Fruit fly (Drosophila melanogaster) whole organism, embryonic: ENCODE data around the gene mRpL28.
A peak's percentile ranks its signal among the peaks of the same experiment; 100 is the strongest.

ENCODE experiments used
- Abd-B ChIP-seq: fragments of 200-800 bp; sonication (Bioruptor generic); optimal IDR thresholded peaks from 2 replicates; lab custom pipeline; 2018; ENCODE audit warnings: missing biosample characterization, mild to moderate bottlenecking, missing genetic modification characterization, moderate library complexity
- Ada2b ChIP-seq: fragments of 200-800 bp; sonication (Bioruptor generic); IDR thresholded peaks from 2 replicates; pipeline ENCODE4 v1.3.6; 2022; ENCODE audit warnings: missing biosample characterization, missing genetic modification characterization
- Atf-2 ChIP-seq: fragments of 200-800 bp; sonication (Bioruptor generic); optimal IDR thresholded peaks from 2 replicates; lab custom pipeline; 2016; ENCODE audit warnings: missing biosample characterization, missing genetic modification characterization
- CG10209 ChIP-seq: fragments of 200-800 bp; sonication (Bioruptor generic); optimal IDR thresholded peaks from 3 replicates; lab custom pipeline; 2017; ENCODE audit warnings: missing biosample characterization, mild to moderate bottlenecking, missing genetic modification characterization, missing genetic modification reagents
- CG11398 ChIP-seq: fragments of 200-800 bp; sonication (Bioruptor generic); optimal IDR thresholded peaks from 2 replicates; lab custom pipeline; 2016; ENCODE audit warnings: missing biosample characterization, missing genetic modification characterization
- CG11504 ChIP-seq: fragments of 200-800 bp; sonication (Bioruptor generic); optimal IDR thresholded peaks from 3 replicates; lab custom pipeline; 2019; ENCODE audit warnings: missing biosample characterization, mild to moderate bottlenecking, missing genetic modification characterization, moderate library complexity
- CG11560 ChIP-seq: fragments of 200-800 bp; sonication (Bioruptor generic); IDR thresholded peaks from 3 replicates; pipeline ENCODE4 v1.3.6; 2022; ENCODE audit warnings: missing biosample characterization, missing genetic modification characterization
- CG12236 ChIP-seq: fragments of 200-800 bp; sonication (Bioruptor generic); optimal IDR thresholded peaks from 2 replicates; lab custom pipeline; 2016; ENCODE audit warnings: missing biosample characterization, missing genetic modification characterization
- CG13424 ChIP-seq: fragments of 200-800 bp; sonication (Bioruptor generic); optimal IDR thresholded peaks from 2 replicates; lab custom pipeline; 2019; ENCODE audit warnings: missing biosample characterization, mild to moderate bottlenecking, missing genetic modification characterization, moderate library complexity
- CG13775 ChIP-seq: fragments of 200-800 bp; sonication (Bioruptor generic); optimal IDR thresholded peaks from 3 replicates; lab custom pipeline; 2017; ENCODE audit warnings: missing biosample characterization, mild to moderate bottlenecking, missing genetic modification characterization
- CG15479 ChIP-seq: fragments of 200-800 bp; sonication (Bioruptor generic); optimal IDR thresholded peaks from 3 replicates; lab custom pipeline; 2019; ENCODE audit warnings: missing biosample characterization, mild to moderate bottlenecking, missing genetic modification characterization, moderate library complexity
- CG16779 ChIP-seq: fragments of 200-800 bp; sonication (Bioruptor generic); IDR thresholded peaks from 2 replicates; pipeline ENCODE4 v1.3.6; 2022; ENCODE audit warnings: missing biosample characterization, missing genetic modification characterization
- CG17186 ChIP-seq: fragments of 200-800 bp; sonication (Bioruptor generic); optimal IDR thresholded peaks from 3 replicates; lab custom pipeline; 2017; ENCODE audit warnings: missing biosample characterization, missing genetic modification reagents, missing genetic modification characterization
- CG17361 ChIP-seq: fragments of 200-800 bp; sonication (Bioruptor generic); IDR thresholded peaks from 3 replicates; pipeline ENCODE4 v1.3.6; 2022; ENCODE audit warnings: missing biosample characterization, missing genetic modification characterization
- CG18599 ChIP-seq: fragments of 200-800 bp; sonication (Bioruptor generic); optimal IDR thresholded peaks from 3 replicates; lab custom pipeline; 2017; ENCODE audit warnings: missing biosample characterization, missing genetic modification characterization, mild to moderate bottlenecking, moderate library complexity, missing genetic modification reagents
- CG2199 ChIP-seq: fragments of 200-800 bp; sonication (Bioruptor generic); IDR thresholded peaks from 3 replicates; pipeline ENCODE4 v1.3.6; 2022; ENCODE audit warnings: missing biosample characterization, missing genetic modification characterization
- CG30020 ChIP-seq: fragments of 200-800 bp; optimal IDR thresholded peaks from 2 replicates; lab custom pipeline; 2019; ENCODE audit warnings: missing biosample characterization, mild to moderate bottlenecking, missing genetic modification characterization, moderate library complexity
- CG4360 ChIP-seq: fragments of 200-800 bp; sonication (Bioruptor generic); IDR thresholded peaks from 2 replicates; pipeline ENCODE4 v1.3.6; 2022; ENCODE audit warnings: missing biosample characterization, missing genetic modification characterization
- CG6791 ChIP-seq: fragments of 200-800 bp; sonication (Bioruptor generic); IDR thresholded peaks from 3 replicates; pipeline ENCODE4 v1.3.6; 2022; ENCODE audit warnings: missing biosample characterization, missing genetic modification characterization; ENCODE audit not compliant: partially characterized antibody
- CG7745 ChIP-seq: fragments of 200-800 bp; sonication (Bioruptor generic); optimal IDR thresholded peaks from 2 replicates; lab custom pipeline; 2018; ENCODE audit warnings: missing biosample characterization, mild to moderate bottlenecking, missing genetic modification characterization, moderate library complexity
- CG8359 ChIP-seq: fragments of 200-800 bp; sonication (Bioruptor generic); optimal IDR thresholded peaks from 2 replicates; lab custom pipeline; 2017; ENCODE audit warnings: missing biosample characterization, mild to moderate bottlenecking, missing genetic modification characterization, borderline replicate concordance
- CG8944 ChIP-seq: fragments of 200-800 bp; sonication (Bioruptor generic); optimal IDR thresholded peaks from 3 replicates; lab custom pipeline; 2016; ENCODE audit warnings: missing biosample characterization, missing genetic modification characterization
- CG9817 ChIP-seq: fragments of 200-800 bp; sonication (Bioruptor generic); optimal IDR thresholded peaks from 2 replicates; lab custom pipeline; 2018; ENCODE audit warnings: missing biosample characterization, mild to moderate bottlenecking, missing genetic modification characterization, moderate library complexity
- Camta ChIP-seq: fragments of 200-800 bp; sonication (Bioruptor generic); optimal IDR thresholded peaks from 2 replicates; lab custom pipeline; 2016; ENCODE audit warnings: missing biosample characterization, missing genetic modification characterization
- D ChIP-seq, 2 experiments: fragments of 200-800 bp in 1 of 2; fragments of >200 bp in 1 of 2; sonication (Bioruptor generic) in 1 of 2; optimal IDR thresholded peaks; 2 replicates in 1 of 2; 3 replicates in 1 of 2; lab custom pipeline; 2017; ENCODE audit warnings: mild to moderate bottlenecking in 1 of 2, missing biosample characterization in 1 of 2, missing genetic modification characterization in 1 of 2, missing genetic modification reagents in 1 of 2
- D19B ChIP-seq: fragments of 200-800 bp; sonication (Bioruptor generic); optimal IDR thresholded peaks from 2 replicates; lab custom pipeline; 2017; ENCODE audit warnings: missing biosample characterization, mild to moderate bottlenecking, missing genetic modification characterization
- Dref ChIP-seq: fragments of 200-800 bp; sonication (Bioruptor generic); IDR thresholded peaks from 2 replicates; pipeline ENCODE4 v1.3.6; 2022; ENCODE audit warnings: missing biosample characterization, missing genetic modification characterization
- ERR ChIP-seq: fragments of 200-800 bp; sonication (Bioruptor generic); optimal IDR thresholded peaks from 2 replicates; lab custom pipeline; 2016; ENCODE audit warnings: missing biosample characterization, missing genetic modification characterization
- Hand ChIP-seq: fragments of 200-800 bp; sonication (Bioruptor generic); optimal IDR thresholded peaks from 2 replicates; lab custom pipeline; 2017; ENCODE audit warnings: mild to moderate bottlenecking, missing biosample characterization, missing genetic modification reagents, missing genetic modification characterization
- Meics ChIP-seq: fragments of 200-800 bp; sonication (Bioruptor generic); optimal IDR thresholded peaks from 2 replicates; lab custom pipeline; 2017; ENCODE audit warnings: missing biosample characterization, mild to moderate bottlenecking, missing genetic modification characterization
- Nf-YC ChIP-seq: fragments of 200-800 bp; optimal IDR thresholded peaks from 3 replicates; lab custom pipeline; 2019; ENCODE audit warnings: missing biosample characterization, mild to moderate bottlenecking, missing genetic modification characterization, moderate library complexity
- Oli ChIP-seq: fragments of 200-800 bp; sonication (Bioruptor generic); optimal IDR thresholded peaks from 2 replicates; lab custom pipeline; 2018; ENCODE audit warnings: missing biosample characterization, mild to moderate bottlenecking, missing genetic modification characterization, moderate library complexity
- Sox102F ChIP-seq: fragments of 200-800 bp; sonication (Bioruptor generic); optimal IDR thresholded peaks from 2 replicates; lab custom pipeline; 2018; ENCODE audit warnings: missing biosample characterization, mild to moderate bottlenecking, missing genetic modification characterization, moderate library complexity
- ash1 ChIP-seq: fragments of 200-800 bp; sonication (Bioruptor generic); optimal IDR thresholded peaks from 2 replicates; lab custom pipeline; 2018; ENCODE audit warnings: missing biosample characterization, mild to moderate bottlenecking, missing genetic modification characterization
- bcd ChIP-seq: fragments of 200-800 bp; sonication (Bioruptor generic); optimal IDR thresholded peaks from 2 replicates; lab custom pipeline; 2017; ENCODE audit warnings: missing biosample characterization, mild to moderate bottlenecking, missing genetic modification characterization
- bsh ChIP-seq, 2 experiments: fragments of 200-800 bp; sonication (Bioruptor generic); optimal IDR thresholded peaks; 2 replicates each; lab custom pipeline; 2017 to 2018; ENCODE audit warnings: mild to moderate bottlenecking in 2 of 2, missing biosample characterization in 2 of 2, missing genetic modification characterization in 2 of 2, moderate library complexity in 1 of 2
- cwo ChIP-seq: fragments of 200-800 bp; sonication (Bioruptor generic); optimal IDR thresholded peaks from 3 replicates; lab custom pipeline; 2017; ENCODE audit warnings: missing biosample characterization, missing genetic modification characterization, mild to moderate bottlenecking, moderate library complexity, missing genetic modification reagents
- dan ChIP-seq: fragments of 200-800 bp; sonication (Bioruptor generic); IDR thresholded peaks from 2 replicates; pipeline ENCODE4 v1.3.6; 2022; ENCODE audit warnings: missing biosample characterization, missing genetic modification characterization
- gcm2 ChIP-seq: fragments of 200-800 bp; sonication (Bioruptor generic); optimal IDR thresholded peaks from 2 replicates; lab custom pipeline; 2016; ENCODE audit warnings: missing biosample characterization, missing genetic modification characterization
- insv ChIP-seq, 2 experiments: fragments of 200-800 bp; sonication (Bioruptor generic); optimal IDR thresholded peaks; 3 replicates each; lab custom pipeline; 2016 to 2018; ENCODE audit warnings: missing biosample characterization in 2 of 2, missing genetic modification characterization in 2 of 2
- lilli ChIP-seq: fragments of 200-800 bp; sonication (Bioruptor generic); optimal IDR thresholded peaks from 3 replicates; lab custom pipeline; 2016; ENCODE audit warnings: missing biosample characterization, missing genetic modification characterization
- luna ChIP-seq: fragments of 200-800 bp; sonication (Bioruptor generic); optimal IDR thresholded peaks from 2 replicates; lab custom pipeline; 2016; ENCODE audit warnings: missing biosample characterization, missing genetic modification characterization
- salm ChIP-seq: fragments of 200-800 bp; sonication (Bioruptor generic); optimal IDR thresholded peaks from 2 replicates; lab custom pipeline; 2018; ENCODE audit warnings: missing biosample characterization, mild to moderate bottlenecking, missing genetic modification characterization
- sc ChIP-seq, 3 experiments: fragments of >200 bp in 2 of 3; fragments of 200-800 bp in 1 of 3; sonication (Bioruptor generic) in 1 of 3; optimal IDR thresholded peaks; 2 replicates in 2 of 3; 3 replicates in 1 of 3; lab custom pipeline; 2017; ENCODE audit warnings: mild to moderate bottlenecking in 1 of 3, missing biosample characterization in 1 of 3, missing genetic modification characterization in 1 of 3, missing genetic modification reagents in 1 of 3
- z ChIP-seq: fragments of 200-800 bp; sonication (Bioruptor generic); IDR thresholded peaks from 3 replicates; pipeline ENCODE4 v1.3.6; 2022; ENCODE audit warnings: missing biosample characterization, missing genetic modification characterization
- zfh2 ChIP-seq: fragments of 200-800 bp; sonication (Bioruptor generic); optimal IDR thresholded peaks from 2 replicates; lab custom pipeline; 2016; ENCODE audit warnings: missing biosample characterization, missing genetic modification characterization

The mRpL28 gene

DNA sequence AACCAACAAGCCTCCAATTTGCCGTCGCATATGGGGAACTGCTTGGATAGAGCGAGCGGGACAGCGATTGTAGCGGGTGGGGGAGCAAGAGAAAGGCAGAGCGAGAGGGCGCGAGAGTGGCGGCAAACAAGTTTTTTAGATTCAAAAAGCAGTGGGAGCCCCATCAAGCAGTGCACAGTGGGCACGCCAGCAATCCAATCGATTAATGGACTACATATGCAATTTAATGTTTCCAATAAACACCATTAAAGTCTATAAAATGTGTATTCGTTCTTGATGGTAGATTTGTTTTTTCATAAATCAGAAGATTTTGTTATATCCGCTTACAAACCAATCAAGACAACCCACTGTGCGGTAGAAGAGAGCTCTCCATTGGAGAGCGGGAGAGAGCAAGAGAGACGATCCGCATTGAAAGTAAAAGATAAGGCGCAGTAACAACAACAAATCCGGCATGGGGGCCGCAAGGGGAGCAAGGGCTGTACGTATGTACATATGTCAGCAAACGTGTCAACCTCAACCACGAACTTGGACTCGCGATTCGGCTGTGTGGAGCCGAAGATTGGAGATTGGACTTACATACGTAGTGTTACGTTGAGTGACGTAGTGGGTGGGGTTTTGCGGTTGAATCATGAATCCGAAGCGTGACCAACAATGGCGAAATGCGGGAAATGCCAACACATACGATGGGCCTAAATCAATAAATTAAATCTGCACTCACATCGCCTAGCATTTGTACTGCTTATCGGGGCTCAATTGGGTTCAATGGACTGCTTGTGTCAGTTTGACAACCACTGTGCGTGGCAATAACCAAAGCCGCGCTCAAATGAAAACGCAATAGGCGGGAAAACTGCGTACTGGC lies 23.9 kb downstream of the mRpL28 start (continued):
- TF ChIP-seq Sox102F (GFP tag; lab: Kevin White, UChicago) (peak; percentile 99), CG7745 (tag; lab: Kevin White, UChicago) (peak; percentile 88), Ada2b (GFP tag; lab: Robert Waterston, UW) (peak; percentile 99), D19B (GFP tag; lab: Kevin White, UChicago) (peak; percentile 95), z (GFP tag; lab: Robert Waterston, UW) (peak; percentile 84), Hand (GFP tag; lab: Kevin White, UChicago) (peak; percentile 94), CG8944 (GFP tag; lab: Kevin White, UChicago) (peak; percentile 99), CG6791 (peak; percentile 60; the same call in 1 of the 3 replicates), ERR (peak; percentile 98), D (optimal IDR thresholded peaks at IDR 0.05; lab: Kevin White, UChicago) (no peak), D (GFP tag; optimal IDR thresholded peaks at IDR 0.05; lab: Kevin White, UChicago) (peak; percentile 99), CG4360 (peak; percentile 92), CG13424 (peak; percentile 99), CG18599 (GFP tag; lab: Kevin White, UChicago) (peak; percentile 99), CG30020 (tag; lab: Kevin White, UChicago) (peak; percentile 88), CG11398 (GFP tag; lab: Kevin White, UChicago) (peak; percentile 99), CG12236 (GFP tag; lab: Kevin White, UChicago) (peak; percentile 98), CG17361 (GFP tag; lab: Robert Waterston, UW) (peak; percentile 99), insv (GFP tag; optimal IDR thresholded peaks at IDR 0.05; lab: Kevin White, UChicago) (peak; percentile 9 to 70), luna (GFP tag; lab: Kevin White, UChicago) (peak; percentile 98), gcm2 (GFP tag; lab: Kevin White, UChicago) (peak; percentile 97), Abd-B (GFP tag; lab: Kevin White, UChicago) (no peak), zfh2 (peak; percentile 99), CG15479 (GFP tag; lab: Kevin White, UChicago) (no peak), Dref (GFP tag; lab: Robert Waterston, UW) (no peak; the same call in 1 of the 2 replicates), cwo (GFP tag; lab: Kevin White, UChicago) (peak; percentile 97), bsh (GFP tag; optimal IDR thresholded peaks at IDR 0.05; lab: Kevin White, UChicago) (peak; percentile 98 to 99), salm (tag; lab: Kevin White, UChicago) (peak; percentile 98), CG10209 (GFP tag; lab: Kevin White, UChicago) (peak; percentile 99), Atf-2 (peak; percentile 99), sc (optimal IDR thresholded peaks at IDR 0.05; lab: Kevin White, UChicago) (no peak), sc (GFP tag; optimal IDR thresholded peaks at IDR 0.05; lab: Kevin White, UChicago) (peak; percentile 99), ash1 (GFP tag; lab: Kevin White, UChicago) (peak; percentile 93), lilli (GFP tag; lab: Kevin White, UChicago) (peak; percentile 99), CG17186 (GFP tag; lab: Kevin White, UChicago) (peak; percentile 97), CG11560 (tag; lab: Robert Waterston, UW) (peak; percentile 94), CG8359 (GFP tag; lab: Kevin White, UChicago) (peak; percentile 95), CG9817 (tag; lab: Kevin White, UChicago) (peak; percentile 98), CG16779 (peak; percentile 98), Oli (tag; lab: Kevin White, UChicago) (peak; percentile 99), CG2199 (GFP tag; lab: Robert Waterston, UW) (peak; percentile 99), bcd (GFP tag; lab: Kevin White, UChicago) (peak; percentile 99), CG13775 (GFP tag; lab: Kevin White, UChicago) (peak; percentile 99), CG11504 (tag; lab: Kevin White, UChicago) (peak; percentile 98), Camta (GFP tag; lab: Kevin White, UChicago) (peak; percentile 99), Nf-YC (tag; lab: Kevin White, UChicago) (peak; percentile 92), dan (GFP tag; lab: Robert Waterston, UW) (peak; percentile 97), Meics (GFP tag; lab: Kevin White, UChicago) (peak; percentile 99)
